Fruit fly (Drosophila melanogaster) whole organism, wandering third instar larva: ENCODE measurements around the gene tty.

ENCODE experiments used
- Abd-B ChIP-seq: fragments of >200 bp; optimal IDR thresholded peaks from 2 replicates; lab custom pipeline; 2017; ENCODE audit warnings: missing biosample characterization, missing genetic modification characterization
- CG9705 ChIP-seq: fragments of 200-800 bp; sonication (Bioruptor generic); optimal IDR thresholded peaks from 2 replicates; lab custom pipeline; 2018; ENCODE audit warnings: missing biosample characterization, mild to moderate bottlenecking, missing genetic modification characterization
- CrebA ChIP-seq: fragments of 200-800 bp; sonication (Bioruptor generic); optimal IDR thresholded peaks from 2 replicates; lab custom pipeline; 2016; ENCODE audit warnings: missing biosample characterization, mild to moderate bottlenecking, missing genetic modification characterization, borderline replicate concordance
- Dfd ChIP-seq: fragments of >200 bp; optimal IDR thresholded peaks from 2 replicates; lab custom pipeline; 2017; ENCODE audit warnings: missing biosample characterization, missing genetic modification characterization
- GATAd ChIP-seq: sonication (Bioruptor generic); optimal IDR thresholded peaks from 2 replicates; lab custom pipeline; 2016; ENCODE audit warnings: missing biosample characterization, missing genetic modification characterization
- HLH106 ChIP-seq: fragments of 200-800 bp; optimal IDR thresholded peaks from 3 replicates; lab custom pipeline; 2019; ENCODE audit warnings: missing biosample characterization, mild to moderate bottlenecking, missing genetic modification characterization, moderate library complexity
- Hnf4 ChIP-seq: fragments of 200-800 bp; sonication (Bioruptor generic); optimal IDR thresholded peaks from 2 replicates; lab custom pipeline; 2016; ENCODE audit warnings: missing biosample characterization, mild to moderate bottlenecking, missing genetic modification characterization
- Hr78 ChIP-seq: fragments of >200 bp; optimal IDR thresholded peaks from 2 replicates; lab custom pipeline; 2017; ENCODE audit warnings: missing biosample characterization, missing genetic modification characterization
- Jra ChIP-seq: sonication (Bioruptor generic); optimal IDR thresholded peaks from 2 replicates; lab custom pipeline; 2016; ENCODE audit warnings: missing biosample characterization, missing genetic modification characterization
- Mio ChIP-seq: sonication (Bioruptor generic); optimal IDR thresholded peaks from 2 replicates; lab custom pipeline; 2016; ENCODE audit warnings: missing biosample characterization, missing genetic modification characterization
- Myc ChIP-seq: fragments of >200 bp; optimal IDR thresholded peaks from 2 replicates; lab custom pipeline; 2017
- N ChIP-seq: fragments of >200 bp; optimal IDR thresholded peaks from 2 replicates; lab custom pipeline; 2018; ENCODE audit warnings: missing biosample characterization, missing external identifiers, missing genetic modification characterization
- OdsH ChIP-seq: fragments of 200-800 bp; sonication (Bioruptor generic); optimal IDR thresholded peaks from 2 replicates; lab custom pipeline; 2016; ENCODE audit warnings: missing biosample characterization, mild to moderate bottlenecking, missing genetic modification characterization
- Rel ChIP-seq, 2 experiments: fragments of 200-800 bp; sonication (Bioruptor generic) in 1 of 2; optimal IDR thresholded peaks; 2 replicates in 1 of 2; 3 replicates in 1 of 2; lab custom pipeline; 2016 to 2019; ENCODE audit warnings: mild to moderate bottlenecking in 2 of 2, missing biosample characterization in 2 of 2, missing genetic modification characterization in 2 of 2, moderate library complexity in 1 of 2
- Sp1 ChIP-seq: fragments of 200-800 bp; sonication (Bioruptor generic); optimal IDR thresholded peaks from 3 replicates; lab custom pipeline; 2019; ENCODE audit warnings: missing biosample characterization, mild to moderate bottlenecking, missing genetic modification characterization, moderate library complexity
- Vsx2 ChIP-seq: fragments of 200-300, 225-300 bp; sonication (Bioruptor generic); optimal IDR thresholded peaks from 2 replicates; lab custom pipeline; 2018; ENCODE audit warnings: missing biosample characterization, missing genetic modification characterization; ENCODE audit not compliant: partially characterized antibody
- br ChIP-seq: fragments of 200-800 bp; sonication (Bioruptor generic); optimal IDR thresholded peaks from 2 replicates; lab custom pipeline; 2016; ENCODE audit warnings: missing biosample characterization, missing genetic modification characterization
- brk ChIP-seq: fragments of 200-800 bp; sonication (Bioruptor generic); optimal IDR thresholded peaks from 2 replicates; lab custom pipeline; 2016; ENCODE audit warnings: missing biosample characterization, mild to moderate bottlenecking, missing genetic modification characterization
- dl ChIP-seq, 2 experiments: fragments of 175-275, 200-275 bp in 1 of 2; fragments of 200-275 bp in 1 of 2; sonication (Bioruptor generic); optimal IDR thresholded peaks; lab custom pipeline; 2018; ENCODE audit warnings: mild to moderate bottlenecking in 2 of 2, missing biosample characterization in 2 of 2, missing genetic modification characterization in 2 of 2, moderate library complexity in 2 of 2; ENCODE audit not compliant: partially characterized antibody in 2 of 2, insufficient read depth in 1 of 2
- dsf ChIP-seq: sonication (Bioruptor generic); optimal IDR thresholded peaks from 2 replicates; lab custom pipeline; 2016; ENCODE audit warnings: missing biosample characterization, missing genetic modification characterization, borderline replicate concordance
- ey ChIP-seq: fragments of 200-800 bp; sonication (Bioruptor generic); optimal IDR thresholded peaks from 2 replicates; lab custom pipeline; 2016; ENCODE audit warnings: missing biosample characterization, missing genetic modification characterization
- foxo ChIP-seq, 2 experiments: fragments of 200-800 bp; sonication (Bioruptor generic); optimal IDR thresholded peaks; 2 replicates in 1 of 2; 3 replicates in 1 of 2; lab custom pipeline; 2016 to 2017; ENCODE audit warnings: missing biosample characterization in 2 of 2, missing genetic modification characterization in 2 of 2
- jim ChIP-seq: fragments of 175-275, 200-325 bp; sonication (Bioruptor generic); optimal IDR thresholded peaks from 2 replicates; lab custom pipeline; 2016; ENCODE audit warnings: missing biosample characterization, mild to moderate bottlenecking, missing genetic modification characterization
- lola ChIP-seq: fragments of >200 bp; optimal IDR thresholded peaks from 2 replicates; lab custom pipeline; 2017; ENCODE audit warnings: missing biosample characterization, missing genetic modification characterization
- pan ChIP-seq: fragments of >200 bp; optimal IDR thresholded peaks from 2 replicates; lab custom pipeline; 2017
- psq ChIP-seq: fragments of 200-800 bp; sonication (Bioruptor generic); optimal IDR thresholded peaks from 3 replicates; lab custom pipeline; 2017; ENCODE audit warnings: missing biosample characterization, mild to moderate bottlenecking, missing genetic modification characterization, moderate library complexity
- rgr ChIP-seq: fragments of 200-800 bp; sonication (Bioruptor generic); optimal IDR thresholded peaks from 3 replicates; lab custom pipeline; 2016; ENCODE audit warnings: missing biosample characterization, mild to moderate bottlenecking, missing genetic modification characterization
- sage ChIP-seq: fragments of 200-800 bp; sonication (Bioruptor generic); optimal IDR thresholded peaks from 2 replicates; lab custom pipeline; 2016; ENCODE audit warnings: missing biosample characterization, mild to moderate bottlenecking, missing genetic modification characterization
- sv ChIP-seq: fragments of 200-800 bp; sonication (Bioruptor generic); optimal IDR thresholded peaks from 3 replicates; lab custom pipeline; 2016; ENCODE audit warnings: missing biosample characterization, missing genetic modification characterization
- tai ChIP-seq: sonication (Bioruptor generic); optimal IDR thresholded peaks from 2 replicates; lab custom pipeline; 2016; ENCODE audit warnings: missing biosample characterization, missing genetic modification characterization
- woc ChIP-seq: sonication (Bioruptor generic); optimal IDR thresholded peaks from 2 replicates; lab custom pipeline; 2016; ENCODE audit warnings: missing biosample characterization, mild to moderate bottlenecking, missing genetic modification characterization

Gene tty

dm6 chrX:21345036-21345500 is 5.6 kb upstream of the tty start, which contains the start of gene dod:
TSS of gene dod (plus strand) at chrX:21345358.
- TF ChIP-seq CG9705 (GFP tag; lab: Kevin White, UChicago) (peak; percentile 5), brk (GFP tag; lab: Kevin White, UChicago) (no peak), sv (GFP tag; lab: Kevin White, UChicago) (peak; percentile 24), OdsH (GFP tag; lab: Kevin White, UChicago) (peak; percentile 35), dsf (GFP tag; lab: Kevin White, UChicago) (no peak), Rel (GFP tag; optimal IDR thresholded peaks at IDR 0.05; lab: Kevin White, UChicago) (no peak), Rel (tag; optimal IDR thresholded peaks at IDR 0.05; lab: Kevin White, UChicago) (peak; percentile 28), CrebA (GFP tag; lab: Kevin White, UChicago) (no peak), ey (GFP tag; lab: Kevin White, UChicago) (peak; percentile 43), woc (GFP tag; lab: Kevin White, UChicago) (peak; percentile 65), HLH106 (tag; lab: Kevin White, UChicago) (peak; percentile 41), rgr (GFP tag; lab: Kevin White, UChicago) (no peak), Myc (lab: Kevin White, UChicago) (peak; percentile 47), Sp1 (peak; percentile 60)

dm6 chrX:21338153-21338552 is 1.3 kb downstream of the tty start:
- no peak for TF ChIP-seq Myc (lab: Kevin White, UChicago)
- TF ChIP-seq jim: no peak
- no peak for TF ChIP-seq dsf (GFP tag; lab: Kevin White, UChicago)
- TF ChIP-seq N (GFP tag; lab: Kevin White, UChicago): no peak
- no peak for TF ChIP-seq br (GFP tag; lab: Kevin White, UChicago)
- no peak for TF ChIP-seq dl (GFP tag; optimal IDR thresholded peaks at IDR 0.05; lab: Kevin White, UChicago; ENCODE audit: insufficient read depth in 1 of 2, partially characterized antibody in 2 of 2)
- no peak for TF ChIP-seq sv (GFP tag; lab: Kevin White, UChicago)
- TF ChIP-seq Mio (GFP tag; lab: Kevin White, UChicago): no peak
- no peak for TF ChIP-seq Abd-B (GFP tag; lab: Kevin White, UChicago)
- TF ChIP-seq tai (GFP tag; lab: Kevin White, UChicago): no peak
- no peak for TF ChIP-seq lola (GFP tag; lab: Kevin White, UChicago)
- no peak for TF ChIP-seq Vsx2
- TF ChIP-seq, all 38 proteins: peak for 0

dm6 chrX:21337057-21337456 is 2.4 kb downstream of the tty start:
- TF ChIP-seq Mio (GFP tag; lab: Kevin White, UChicago): no peak
- no peak for TF ChIP-seq Abd-B (GFP tag; lab: Kevin White, UChicago)
- TF ChIP-seq Rel (GFP tag; optimal IDR thresholded peaks at IDR 0.05; lab: Kevin White, UChicago): no peak
- TF ChIP-seq Rel (tag; optimal IDR thresholded peaks at IDR 0.05; lab: Kevin White, UChicago): no peak

- no peak for TF ChIP-seq Mio (GFP tag; lab: Kevin White, UChicago)
- TF ChIP-seq Jra: no peak
- no peak for TF ChIP-seq HLH106 (tag; lab: Kevin White, UChicago)
- TF ChIP-seq Hnf4 (GFP tag; lab: Kevin White, UChicago): no peak
- no peak for TF ChIP-seq Rel (GFP tag; optimal IDR thresholded peaks at IDR 0.05; lab: Kevin White, UChicago)
- TF ChIP-seq Rel (tag; optimal IDR thresholded peaks at IDR 0.05; lab: Kevin White, UChicago): no peak
- TF ChIP-seq br (GFP tag; lab: Kevin White, UChicago): no peak
- no peak for TF ChIP-seq Vsx2
- TF ChIP-seq GATAd (GFP tag; lab: Kevin White, UChicago): no peak
- TF ChIP-seq rgr (GFP tag; lab: Kevin White, UChicago): no peak
- TF ChIP-seq Abd-B (GFP tag; lab: Kevin White, UChicago): no peak
- no peak for TF ChIP-seq Hr78 (GFP tag; lab: Kevin White, UChicago)
- TF ChIP-seq sv (GFP tag; lab: Kevin White, UChicago): no peak
- no peak for TF ChIP-seq lola (GFP tag; lab: Kevin White, UChicago)
- no peak for TF ChIP-seq brk (GFP tag; lab: Kevin White, UChicago)
- TF ChIP-seq sage (GFP tag; lab: Kevin White, UChicago): no peak
- TF ChIP-seq ey (GFP tag; lab: Kevin White, UChicago): no peak
Measured at dm6 chrX:21334522-21335104, 4.9 kb downstream of the tty start.

- no peak for TF ChIP-seq pan (lab: Kevin White, UChicago)
- TF ChIP-seq psq: no peak
- peak; percentile 93 for TF ChIP-seq Dfd
- TF ChIP-seq tai (GFP tag; lab: Kevin White, UChicago): no peak
- no peak for TF ChIP-seq Rel (GFP tag; optimal IDR thresholded peaks at IDR 0.05; lab: Kevin White, UChicago)
- no peak for TF ChIP-seq Rel (tag; optimal IDR thresholded peaks at IDR 0.05; lab: Kevin White, UChicago)
- no peak for TF ChIP-seq sv (GFP tag; lab: Kevin White, UChicago)
- TF ChIP-seq foxo (GFP tag; optimal IDR thresholded peaks at IDR 0.05; lab: Kevin White, UChicago): no peak
- no peak for TF ChIP-seq ey (GFP tag; lab: Kevin White, UChicago)
Measured at dm6 chrX:21333135-21333534, 6.3 kb downstream of the tty start.
